Worm (Caenorhabditis elegans): ENCODE data around the gene ruvb-2.

ce11 chrIV:6951259-6951658 lies 32.1 kb upstream of the ruvb-2 start:
- no peak for TF ChIP-seq bed-2 (GFP tag; IDR thresholded peaks at IDR 0.05)
- no peak for TF ChIP-seq B0336.3 (GFP tag; IDR thresholded peaks at IDR 0.05)
- TF ChIP-seq nhr-120 (GFP tag; IDR thresholded peaks at IDR 0.05), result no peak
- TF ChIP-seq ztf-28 (GFP tag; IDR thresholded peaks at IDR 0.05), result no peak
- TF ChIP-seq let-607 (tag; optimal IDR thresholded peaks at IDR 0.05), result no peak
- no peak for TF ChIP-seq madf-10 (tag; optimal IDR thresholded peaks at IDR 0.05)
- no peak for TF ChIP-seq ceh-79 (tag; optimal IDR thresholded peaks at IDR 0.05)
- no peak for TF ChIP-seq F57C9.4 (tag; optimal IDR thresholded peaks at IDR 0.05)
- no peak for TF ChIP-seq lin-35 (GFP tag; optimal IDR thresholded peaks at IDR 0.05)
- no peak for TF ChIP-seq hlh-26 (GFP tag; conservative IDR thresholded peaks at IDR 0.05)
- TF ChIP-seq ceh-27 (GFP tag; optimal IDR thresholded peaks at IDR 0.05), result no peak
